Worm (Caenorhabditis elegans) whole organism, mixed stage, embryonic: ENCODE results near the gene Y39B6A.30.

Experiments used
- ceh-39 ChIP-seq: fragments of 150-350 bp; optimal IDR thresholded peaks from 2 replicates; lab custom pipeline; 2014; ENCODE audit warnings: missing biosample characterization, missing genetic modification characterization
- ces-1 ChIP-seq: fragments of 150-350 bp; optimal IDR thresholded peaks from 2 replicates; lab custom pipeline; 2014; ENCODE audit warnings: missing biosample characterization, missing genetic modification reagents, missing genetic modification characterization
- mep-1 ChIP-seq: fragments of 150-350 bp; optimal IDR thresholded peaks from 2 replicates; lab custom pipeline; 2017; ENCODE audit warnings: missing biosample characterization, missing genetic modification reagents, missing genetic modification characterization, inconsistent platforms
- nhr-28 ChIP-seq: fragments of 150-350 bp; optimal IDR thresholded peaks from 2 replicates; lab custom pipeline; 2014; ENCODE audit warnings: missing biosample characterization, missing genetic modification characterization
- snpc-4 ChIP-seq: fragments of 150-350 bp; optimal IDR thresholded peaks from 2 replicates; lab custom pipeline; 2014; ENCODE audit warnings: missing biosample characterization, missing genetic modification characterization
- ztf-11 ChIP-seq: fragments of 150-350 bp; optimal IDR thresholded peaks from 2 replicates; lab custom pipeline; 2014; ENCODE audit warnings: missing biosample characterization, missing genetic modification characterization

DNA sequence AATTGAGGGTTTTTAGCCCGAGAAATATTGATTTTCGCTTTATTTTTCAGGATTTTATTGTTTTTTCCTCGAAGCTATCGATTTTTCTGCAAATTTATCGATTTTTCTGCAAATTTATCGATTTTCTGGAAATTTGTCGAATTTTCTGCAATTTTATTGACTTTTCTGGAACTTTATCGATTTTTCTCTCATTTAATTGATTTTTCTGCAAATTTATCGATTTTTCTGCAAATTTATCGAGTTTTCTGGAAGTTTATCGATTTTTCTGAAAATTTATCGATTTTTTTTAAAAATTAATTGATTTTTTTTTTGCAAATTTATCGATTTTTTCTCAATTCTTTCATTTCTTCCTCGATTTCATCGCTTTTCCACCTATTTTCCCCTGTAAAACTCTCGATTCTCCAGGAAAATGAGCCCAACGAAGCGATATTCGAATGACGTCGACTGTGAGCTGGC, 20.8 kb upstream of the Y39B6A.30 start, which contains the start of gene gtf-2F2:
- no peak for TF ChIP-seq snpc-4
- no peak for TF ChIP-seq nhr-28
- no peak for TF ChIP-seq ztf-11 (tag; lab: Kevin White, UChicago)
- TF ChIP-seq mep-1 (tag; lab: Kevin White, UChicago) = no peak
- TF ChIP-seq ceh-39 = no peak
- TF ChIP-seq ces-1 (GFP tag; lab: Kevin White, UChicago) = no peak
